Worm (Caenorhabditis elegans): ENCODE measurements around the gene Y53F4B.24.

Y53F4B.24 gene

ce11 chrII:15134332-15134731, at the start of gene Y53F4B.24:
TSS of gene Y53F4B.24 (minus strand) at chrII:15134432.
- TF ChIP-seq hlh-26 (GFP tag; conservative IDR thresholded peaks at IDR 0.05) (no peak), mcd-1 (GFP tag; IDR thresholded peaks at IDR 0.05) (no peak), ztf-28 (GFP tag; IDR thresholded peaks at IDR 0.05) (no peak), D2030.7 (GFP tag; IDR thresholded peaks at IDR 0.05) (no peak), nhr-80 (tag; optimal IDR thresholded peaks at IDR 0.05) (no peak), nfya-2 (GFP tag; IDR thresholded peaks at IDR 0.05) (no peak), aptf-3 (GFP tag; IDR thresholded peaks at IDR 0.05) (no peak), mes-4 (tag; optimal IDR thresholded peaks at IDR 0.05) (no peak), ets-4 (GFP tag; optimal IDR thresholded peaks at IDR 0.05) (no peak), madf-6 (GFP tag; IDR thresholded peaks at IDR 0.05) (no peak), sptf-2 (GFP tag; optimal IDR thresholded peaks at IDR 0.05) (no peak), die-1 (tag; optimal IDR thresholded peaks at IDR 0.05) (no peak), F39B2.1 (GFP tag; IDR thresholded peaks at IDR 0.05) (no peak)

DNA sequence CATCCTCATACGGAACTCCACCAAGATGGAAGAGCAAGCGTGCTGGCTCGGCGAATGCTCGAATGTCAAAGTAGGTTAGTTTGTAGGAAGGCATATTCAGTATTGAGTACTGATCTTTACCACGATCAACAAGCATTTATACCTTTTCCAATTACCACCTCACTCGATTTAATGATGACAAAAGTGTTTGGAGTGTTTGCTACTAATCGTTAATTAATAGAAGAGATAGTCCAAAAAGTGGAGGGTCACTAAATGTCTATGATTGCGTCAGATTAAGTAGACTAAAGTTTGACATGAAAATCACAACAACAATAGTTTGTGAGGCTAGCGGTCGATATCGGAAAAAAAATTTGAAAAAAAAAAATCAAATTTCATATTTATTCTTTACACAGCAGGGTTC, 48.9 kb upstream of the Y53F4B.24 start, which contains the start of gene gst-34:
Gene gst-34, minus strand, starts transcription at position 101 of the 400 bp plus-strand sequence.
- TF ChIP-seq egl-18 (GFP tag; IDR thresholded peaks at IDR 0.05) (no peak), mel-28 (tag; optimal IDR thresholded peaks at IDR 0.05; ENCODE audit: borderline replicate concordance) (no peak), madf-10 (tag; optimal IDR thresholded peaks at IDR 0.05) (no peak), pbrm-1 (GFP tag; IDR thresholded peaks at IDR 0.05) (no peak), ceh-58 (GFP tag; IDR thresholded peaks at IDR 0.05) (no peak), K12H6.12 (tag; optimal IDR thresholded peaks at IDR 0.05) (no peak), mxl-1 (tag; optimal IDR thresholded peaks at IDR 0.05) (no peak), ztf-3 (GFP tag; optimal IDR thresholded peaks at IDR 0.05) (no peak), aptf-2 (GFP tag; conservative IDR thresholded peaks at IDR 0.05) (no peak), ceh-100 (GFP tag; IDR thresholded peaks at IDR 0.05) (no peak), him-1 (tag; optimal IDR thresholded peaks at IDR 0.05) (no peak), bed-2 (GFP tag; IDR thresholded peaks at IDR 0.05) (no peak), attf-5 (GFP tag; optimal IDR thresholded peaks at IDR 0.05) (no peak), B0336.3 (GFP tag; IDR thresholded peaks at IDR 0.05) (no peak), ama-1 (optimal IDR thresholded peaks at IDR 0.05) (no peak), ama-1 (GFP tag; optimal IDR thresholded peaks at IDR 0.05) (no peak), lin-54 (GFP tag; optimal IDR thresholded peaks at IDR 0.05) (no peak), dox-1 (GFP tag; IDR thresholded peaks at IDR 0.05) (no peak), die-1 (tag; optimal IDR thresholded peaks at IDR 0.05) (no peak), F23B12.7 (tag; optimal IDR thresholded peaks at IDR 0.05; ENCODE audit: insufficient read depth) (no peak)

DNA sequence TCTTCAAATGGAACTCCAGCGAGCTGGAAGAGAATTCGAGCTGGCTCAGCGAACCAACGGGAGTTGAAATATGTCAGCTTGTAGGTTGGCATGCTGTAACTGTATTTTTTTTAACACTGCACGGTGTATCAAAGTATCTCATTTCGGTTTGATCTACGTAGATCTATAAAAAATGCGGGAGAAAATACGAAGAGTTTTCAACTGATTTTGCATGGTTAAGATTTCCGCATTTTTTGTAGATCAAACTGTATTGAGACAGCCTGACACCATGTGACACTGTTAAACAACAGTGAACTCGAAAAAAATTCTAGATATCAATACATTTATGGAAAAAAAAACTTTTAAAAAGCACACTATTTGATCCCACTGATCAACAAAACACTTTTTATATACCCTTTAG, 44.3 kb upstream of the Y53F4B.24 start, which contains the start of gene gst-32:
Gene gst-32, minus strand, starts transcription at position 101 of the 400 bp plus-strand sequence.
- TF ChIP-seq F33H1.4 (GFP tag; IDR thresholded peaks at IDR 0.05), result no peak
- 0 out of 2 replicates have a peak, but pooled peaks have one; percentile 23 for TF ChIP-seq D2030.7 (GFP tag; IDR thresholded peaks at IDR 0.05)

ce11 chrII:15175643-15176042, 41.4 kb upstream of the Y53F4B.24 start, which contains the start of gene Y53F4B.36:
TSS of gene Y53F4B.36 (plus strand) at chrII:15175943.
- no peak for TF ChIP-seq Y79H2A.3 (GFP tag; conservative IDR thresholded peaks at IDR 0.05)
- TF ChIP-seq nhr-179 (tag; optimal IDR thresholded peaks at IDR 0.05), result no peak
- no peak for TF ChIP-seq him-1 (tag; optimal IDR thresholded peaks at IDR 0.05)
- no peak for TF ChIP-seq cebp-1 (GFP tag; IDR thresholded peaks at IDR 0.05)
- TF ChIP-seq cebp-1 (tag; optimal IDR thresholded peaks at IDR 0.05), result no peak
- no peak for TF ChIP-seq sptf-2 (GFP tag; optimal IDR thresholded peaks at IDR 0.05)
- TF ChIP-seq let-607 (tag; optimal IDR thresholded peaks at IDR 0.05), result no peak
- TF ChIP-seq B0336.3 (GFP tag; IDR thresholded peaks at IDR 0.05), result no peak
- TF ChIP-seq D2030.7 (GFP tag; IDR thresholded peaks at IDR 0.05), result no peak
- no peak for TF ChIP-seq ztf-6 (GFP tag; IDR thresholded peaks at IDR 0.05)
- no peak for TF ChIP-seq F55B11.4 (tag; optimal IDR thresholded peaks at IDR 0.05; ENCODE audit: borderline replicate concordance, insufficient read depth)

All from whole organism, young adult.